Worm (Caenorhabditis elegans): ENCODE results near the gene Y113G7B.28.
A peak's percentile ranks its signal among the peaks of the same experiment; 100 is the strongest.

Y113G7B.28 gene

DNA sequence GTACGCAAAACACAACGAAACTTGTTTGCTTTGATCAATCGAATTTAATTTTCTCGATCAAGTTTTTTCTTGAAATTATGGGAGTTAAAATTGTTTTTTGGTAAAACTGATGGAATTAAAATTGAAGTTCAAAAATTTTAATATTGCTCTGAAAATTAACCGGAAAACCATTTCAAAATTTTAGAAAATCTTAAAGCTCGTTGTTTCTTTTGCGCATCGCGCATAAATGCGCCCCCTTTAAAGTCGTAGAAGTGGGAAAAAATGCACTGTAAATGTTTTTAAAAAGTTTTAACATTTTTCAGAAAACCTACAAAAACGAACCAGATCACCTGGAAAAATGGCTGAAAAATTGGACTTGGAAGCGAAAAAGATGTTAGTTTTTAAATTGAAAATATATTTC, 7.3 kb downstream of the Y113G7B.28 start, which contains the start of gene fbxa-113:
fbxa-113 (plus strand) TSS at position 301 of the 400 bp plus-strand sequence.
- TF ChIP-seq egl-18 (GFP tag; IDR thresholded peaks at IDR 0.05), result no peak
- peak; percentile 39 for TF ChIP-seq him-1 (tag; optimal IDR thresholded peaks at IDR 0.05)
- no peak for TF ChIP-seq aptf-3 (GFP tag; IDR thresholded peaks at IDR 0.05)

DNA sequence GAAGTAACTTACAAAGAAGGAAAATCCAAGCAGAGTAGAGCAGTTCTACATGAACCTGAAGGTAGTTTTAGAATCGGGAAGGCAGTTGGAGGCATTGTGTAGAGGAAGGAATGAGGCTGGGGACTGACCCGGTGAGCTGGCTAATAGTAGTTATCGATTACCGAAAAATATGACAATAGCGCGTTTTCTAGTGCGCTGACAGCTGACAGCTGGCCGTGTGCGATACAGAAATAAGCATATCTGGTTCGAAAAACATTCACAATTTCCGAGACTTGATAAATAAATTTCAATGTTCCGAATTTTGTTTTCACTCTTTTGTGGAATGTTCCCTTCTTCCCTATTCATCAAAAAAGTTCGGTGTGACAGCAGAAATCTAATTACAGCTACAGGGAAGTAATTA, 10.3 kb downstream of the Y113G7B.28 start, which contains the start of the genes fbxb-59 and srbc-34:
fbxb-59 (minus strand) TSS at position 101 of the 400 bp plus-strand sequence.
srbc-34 (plus strand) TSS at position 233 of the 400 bp plus-strand sequence.
- no peak for TF ChIP-seq K11D2.4 (GFP tag; IDR thresholded peaks at IDR 0.05)
- no peak for TF ChIP-seq repo-1 (tag; optimal IDR thresholded peaks at IDR 0.05)
- TF ChIP-seq ama-1 (optimal IDR thresholded peaks at IDR 0.05), result no peak
- TF ChIP-seq ama-1 (GFP tag; optimal IDR thresholded peaks at IDR 0.05), result no peak
- no peak for TF ChIP-seq cebp-1 (GFP tag; IDR thresholded peaks at IDR 0.05)
- no peak for TF ChIP-seq cebp-1 (tag; optimal IDR thresholded peaks at IDR 0.05)
- TF ChIP-seq rcor-1 (GFP tag; IDR thresholded peaks at IDR 0.05), result no peak
- TF ChIP-seq let-607 (tag; optimal IDR thresholded peaks at IDR 0.05), result no peak
- TF ChIP-seq F52B5.7 (tag; optimal IDR thresholded peaks at IDR 0.05), result no peak

- TF ChIP-seq hlh-12 (tag; optimal IDR thresholded peaks at IDR 0.05) (no peak), K12H6.12 (tag; optimal IDR thresholded peaks at IDR 0.05) (no peak), zfh-2 (GFP tag; conservative IDR thresholded peaks at IDR 0.05) (no peak), F22D6.2 (tag; optimal IDR thresholded peaks at IDR 0.05) (no peak), chd-7 (tag; optimal IDR thresholded peaks at IDR 0.05) (no peak), madf-6 (GFP tag; IDR thresholded peaks at IDR 0.05) (no peak), nhr-90 (tag; optimal IDR thresholded peaks at IDR 0.05) (no peak), hmg-20 (GFP tag; IDR thresholded peaks at IDR 0.05) (no peak), nhr-27 (tag; optimal IDR thresholded peaks at IDR 0.05) (no peak), aptf-2 (GFP tag; conservative IDR thresholded peaks at IDR 0.05) (no peak), xnd-1 (tag; optimal IDR thresholded peaks at IDR 0.05) (no peak), hmg-1.2 (GFP tag; IDR thresholded peaks at IDR 0.05) (no peak), repo-1 (tag; optimal IDR thresholded peaks at IDR 0.05) (no peak), F23B12.7 (tag; optimal IDR thresholded peaks at IDR 0.05; ENCODE audit: insufficient read depth) (no peak)
These were observed 16.8 kb downstream of the Y113G7B.28 start, which contains the start of gene Y113G7B.12 for ce11 chrV:20212584-20212983. Gene Y113G7B.12 (minus strand): TSS chrV:20212684.

ce11 chrV:20213097-20213496, 17.3 kb downstream of the Y113G7B.28 start:
- TF ChIP-seq B0035.1 (tag; optimal IDR thresholded peaks at IDR 0.05) (no peak), ztf-22 (GFP tag; optimal IDR thresholded peaks at IDR 0.05) (no peak), ekl-4 (GFP tag; IDR thresholded peaks at IDR 0.05) (no peak), bed-1 (GFP tag; IDR thresholded peaks at IDR 0.05) (no peak), lin-54 (GFP tag; optimal IDR thresholded peaks at IDR 0.05) (no peak), ztf-26 (tag; optimal IDR thresholded peaks at IDR 0.05) (no peak), Y56A3A.18 (GFP tag; IDR thresholded peaks at IDR 0.05) (no peak), ccch-3 (GFP tag; optimal IDR thresholded peaks at IDR 0.05) (no peak)

- TF ChIP-seq snpc-1.1 (tag; optimal IDR thresholded peaks at IDR 0.05; ENCODE audit: insufficient read depth) (no peak), B0019.2 (GFP tag; conservative IDR thresholded peaks at IDR 0.05) (no peak), hlh-26 (GFP tag; conservative IDR thresholded peaks at IDR 0.05) (no peak), unc-130 (GFP tag; optimal IDR thresholded peaks at IDR 0.05) (no peak), lin-35 (GFP tag; optimal IDR thresholded peaks at IDR 0.05) (no peak), F22D6.2 (tag; optimal IDR thresholded peaks at IDR 0.05) (no peak), lir-1 (GFP tag; conservative IDR thresholded peaks at IDR 0.05) (no peak), F23B12.7 (tag; optimal IDR thresholded peaks at IDR 0.05; ENCODE audit: insufficient read depth) (no peak), ceh-79 (tag; optimal IDR thresholded peaks at IDR 0.05) (no peak), K12H6.12 (tag; optimal IDR thresholded peaks at IDR 0.05) (no peak), ztf-26 (tag; optimal IDR thresholded peaks at IDR 0.05) (no peak)
These were observed 19.4 kb downstream of the Y113G7B.28 start, which contains the start of gene Y113G7B.11 for ce11 chrV:20215197-20215596. Gene Y113G7B.11 (minus strand): TSS chrV:20215297.
